Worm (Caenorhabditis elegans) whole organism, midembryonic: Measurements from ENCODE around the gene F09F9.2.

ENCODE experiments used
- T22C8.4 ChIP-seq: fragments of 200-800 bp; sonication (Bioruptor generic); IDR thresholded peaks from 2 replicates; pipeline ENCODE4 v1.3.6; 2022; ENCODE audit warnings: missing genetic modification characterization, missing compliant biosample characterization
- cog-1 ChIP-seq: sonication (generic microtip); optimal IDR thresholded peaks from 2 replicates; lab custom pipeline; 2016; ENCODE audit warnings: missing genetic modification characterization, missing compliant biosample characterization
- flt-1 ChIP-seq: fragments of 200-800 bp; sonication (Bioruptor generic); IDR thresholded peaks from 2 replicates; pipeline ENCODE4 v1.3.6; 2022; ENCODE audit warnings: missing genetic modification characterization, missing compliant biosample characterization
- klf-2 ChIP-seq: fragments of 200-800 bp; sonication (Bioruptor generic); conservative IDR thresholded peaks from 2 replicates; pipeline ENCODE4 v1.3.6; 2022; ENCODE audit warnings: missing genetic modification reagents, missing genetic modification characterization, missing compliant biosample characterization
- med-1 ChIP-seq: sonication (generic microtip); optimal IDR thresholded peaks from 2 replicates; lab custom pipeline; 2017; ENCODE audit warnings: missing genetic modification characterization, mild to moderate bottlenecking, missing compliant biosample characterization, antibody characterized with exemption, missing genetic modification reagents; ENCODE audit not compliant: insufficient read depth
- ref-1 ChIP-seq: fragments of 200-800 bp; sonication (Bioruptor generic); conservative IDR thresholded peaks from 2 replicates; pipeline ENCODE4 v1.3.6; 2022; ENCODE audit warnings: missing genetic modification reagents, missing genetic modification characterization, missing compliant biosample characterization
- tab-1 ChIP-seq: fragments of 200-800 bp; sonication (Bioruptor generic); IDR thresholded peaks from 2 replicates; pipeline ENCODE4 v1.3.6; 2022; ENCODE audit warnings: missing genetic modification characterization, missing compliant biosample characterization
- ztf-23 ChIP-seq: fragments of 200-800 bp; sonication (Bioruptor generic); IDR thresholded peaks from 2 replicates; pipeline ENCODE4 v1.3.6; 2022; ENCODE audit warnings: missing genetic modification reagents, missing genetic modification characterization, missing compliant biosample characterization
- ztf-29 ChIP-seq: fragments of 200-800 bp; sonication (Bioruptor generic); IDR thresholded peaks from 2 replicates; pipeline ENCODE4 v1.3.6; 2022; ENCODE audit warnings: missing genetic modification reagents, missing genetic modification characterization, missing compliant biosample characterization

The F09F9.2 gene

ce11 chrX:4111416-4111815 lies at the start of gene F09F9.2:
Gene F09F9.2, minus strand, starts transcription at chrX:4111440.
- TF ChIP-seq flt-1 (GFP tag; lab: Robert Waterston, UW) (no peak), tab-1 (GFP tag; lab: Robert Waterston, UW) (no peak), ztf-29 (GFP tag; lab: Robert Waterston, UW) (no peak), ref-1 (no peak), med-1 (no peak), klf-2 (GFP tag; lab: Robert Waterston, UW) (no peak), cog-1 (tag; lab: Kevin White, UChicago) (no peak), ztf-23 (GFP tag; lab: Robert Waterston, UW) (no peak), T22C8.4 (GFP tag; lab: Robert Waterston, UW) (no peak)

ce11 chrX:4159929-4160328 lies 48.7 kb upstream of the F09F9.2 start:
- TF ChIP-seq klf-2 (GFP tag; lab: Robert Waterston, UW), result no peak
- TF ChIP-seq med-1, result no peak
- no peak for TF ChIP-seq T22C8.4 (GFP tag; lab: Robert Waterston, UW)
- no peak for TF ChIP-seq cog-1 (tag; lab: Kevin White, UChicago)
- no peak for TF ChIP-seq flt-1 (GFP tag; lab: Robert Waterston, UW)
- no peak for TF ChIP-seq ref-1
- TF ChIP-seq ztf-23 (GFP tag; lab: Robert Waterston, UW), result no peak
- no peak for TF ChIP-seq ztf-29 (GFP tag; lab: Robert Waterston, UW)
- TF ChIP-seq tab-1 (GFP tag; lab: Robert Waterston, UW), result no peak

- TF ChIP-seq cog-1 (tag; lab: Kevin White, UChicago) (no peak), tab-1 (GFP tag; lab: Robert Waterston, UW) (no peak), klf-2 (GFP tag; lab: Robert Waterston, UW) (no peak), ztf-23 (GFP tag; lab: Robert Waterston, UW) (no peak)
Measured at ce11 chrX:4159185-4159871, 48.1 kb upstream of the F09F9.2 start.

ce11 chrX:4157896-4158295 lies 46.7 kb upstream of the F09F9.2 start:
- TF ChIP-seq klf-2 (GFP tag; lab: Robert Waterston, UW), result no peak
- no peak for TF ChIP-seq ztf-29 (GFP tag; lab: Robert Waterston, UW)
- no peak for TF ChIP-seq flt-1 (GFP tag; lab: Robert Waterston, UW)
- TF ChIP-seq ztf-23 (GFP tag; lab: Robert Waterston, UW), result no peak
- TF ChIP-seq ref-1, result no peak
- TF ChIP-seq med-1, result no peak
- TF ChIP-seq cog-1 (tag; lab: Kevin White, UChicago), result no peak
- TF ChIP-seq T22C8.4 (GFP tag; lab: Robert Waterston, UW), result no peak
- no peak for TF ChIP-seq tab-1 (GFP tag; lab: Robert Waterston, UW)

ce11 chrX:4154784-4155183 lies 43.5 kb upstream of the F09F9.2 start:
- no peak for TF ChIP-seq cog-1 (tag; lab: Kevin White, UChicago)
- no peak for TF ChIP-seq med-1
- no peak for TF ChIP-seq flt-1 (GFP tag; lab: Robert Waterston, UW)
- TF ChIP-seq T22C8.4 (GFP tag; lab: Robert Waterston, UW), result no peak
- TF ChIP-seq ref-1, result no peak
- no peak for TF ChIP-seq klf-2 (GFP tag; lab: Robert Waterston, UW)
- TF ChIP-seq tab-1 (GFP tag; lab: Robert Waterston, UW), result no peak
- TF ChIP-seq ztf-29 (GFP tag; lab: Robert Waterston, UW), result no peak
- TF ChIP-seq ztf-23 (GFP tag; lab: Robert Waterston, UW), result no peak

ce11 chrX:4153343-4153742 lies 42.1 kb upstream of the F09F9.2 start, which contains the start of gene nck-1:
Gene nck-1, minus strand, starts transcription at chrX:4153443.
- no peak for TF ChIP-seq flt-1 (GFP tag; lab: Robert Waterston, UW)
- no peak for TF ChIP-seq klf-2 (GFP tag; lab: Robert Waterston, UW)
- TF ChIP-seq tab-1 (GFP tag; lab: Robert Waterston, UW), result no peak
- no peak for TF ChIP-seq med-1
- no peak for TF ChIP-seq ztf-23 (GFP tag; lab: Robert Waterston, UW)
- TF ChIP-seq T22C8.4 (GFP tag; lab: Robert Waterston, UW), result no peak

- no peak for TF ChIP-seq klf-2 (GFP tag; lab: Robert Waterston, UW)
- TF ChIP-seq ref-1, result no peak
- no peak for TF ChIP-seq cog-1 (tag; lab: Kevin White, UChicago)
- TF ChIP-seq flt-1 (GFP tag; lab: Robert Waterston, UW), result 0 out of 2 replicates have a peak, but pooled peaks have one; percentile 29
- TF ChIP-seq ztf-23 (GFP tag; lab: Robert Waterston, UW), result no peak
- TF ChIP-seq tab-1 (GFP tag; lab: Robert Waterston, UW), result no peak
- TF ChIP-seq T22C8.4 (GFP tag; lab: Robert Waterston, UW), result 0 out of 2 replicates have a peak, but pooled peaks have one; percentile 10
- no peak for TF ChIP-seq ztf-29 (GFP tag; lab: Robert Waterston, UW)
Measured at ce11 chrX:4151206-4151605, 40.0 kb upstream of the F09F9.2 start.

ce11 chrX:4148449-4149031 lies 37.3 kb upstream of the F09F9.2 start:
- TF ChIP-seq ref-1 (no peak), cog-1 (tag; lab: Kevin White, UChicago) (no peak), klf-2 (GFP tag; lab: Robert Waterston, UW) (no peak), T22C8.4 (GFP tag; lab: Robert Waterston, UW) (no peak), ztf-29 (GFP tag; lab: Robert Waterston, UW) (no peak)

ce11 chrX:4147600-4148448 lies 36.6 kb upstream of the F09F9.2 start:
- no peak for TF ChIP-seq flt-1 (GFP tag; lab: Robert Waterston, UW)
- no peak for TF ChIP-seq T22C8.4 (GFP tag; lab: Robert Waterston, UW)
- TF ChIP-seq ref-1, result no peak
- TF ChIP-seq cog-1 (tag; lab: Kevin White, UChicago), result no peak
- no peak for TF ChIP-seq klf-2 (GFP tag; lab: Robert Waterston, UW)
- no peak for TF ChIP-seq med-1
